Fruit fly (Drosophila melanogaster) whole organism, embryonic: ENCODE results near the gene ppl.

ENCODE experiments used
- CG10209 ChIP-seq: fragments of 200-800 bp; sonication (Bioruptor generic); optimal IDR thresholded peaks from 3 replicates; lab custom pipeline; 2017; ENCODE audit warnings: missing biosample characterization, mild to moderate bottlenecking, missing genetic modification characterization, missing genetic modification reagents
- CG12659 ChIP-seq: fragments of 200-800 bp; sonication (Bioruptor generic); optimal IDR thresholded peaks from 3 replicates; lab custom pipeline; 2017; ENCODE audit warnings: mild to moderate bottlenecking, missing biosample characterization, missing genetic modification reagents, missing genetic modification characterization
- CG12769 ChIP-seq: fragments of 200-800 bp; sonication (Bioruptor generic); optimal IDR thresholded peaks from 2 replicates; lab custom pipeline; 2019; ENCODE audit warnings: missing biosample characterization, mild to moderate bottlenecking, missing genetic modification characterization, moderate library complexity
- CG1603 ChIP-seq: fragments of 200-800 bp; sonication (Bioruptor generic); optimal IDR thresholded peaks from 2 replicates; lab custom pipeline; 2019; ENCODE audit warnings: missing biosample characterization, mild to moderate bottlenecking, missing genetic modification characterization, moderate library complexity
- CG16779 ChIP-seq: fragments of 200-800 bp; sonication (Bioruptor generic); IDR thresholded peaks from 2 replicates; pipeline ENCODE4 v1.3.6; 2022; ENCODE audit warnings: missing biosample characterization, missing genetic modification characterization
- CG17829 ChIP-seq: fragments of 200-800 bp; optimal IDR thresholded peaks from 2 replicates; lab custom pipeline; 2019; ENCODE audit warnings: missing biosample characterization, mild to moderate bottlenecking, missing genetic modification characterization, moderate library complexity
- CG18011 ChIP-seq: fragments of 200-800 bp; sonication (Bioruptor generic); optimal IDR thresholded peaks from 2 replicates; lab custom pipeline; 2017; ENCODE audit warnings: missing biosample characterization, missing genetic modification characterization, mild to moderate bottlenecking, moderate library complexity, missing genotype
- CG3163 ChIP-seq: fragments of 200-800 bp; sonication (Bioruptor generic); optimal IDR thresholded peaks from 3 replicates; lab custom pipeline; 2016; ENCODE audit warnings: missing biosample characterization, missing genetic modification characterization
- CG3281 ChIP-seq: fragments of 200-800 bp; sonication (Bioruptor generic); optimal IDR thresholded peaks from 3 replicates; lab custom pipeline; 2017; ENCODE audit warnings: missing biosample characterization, mild to moderate bottlenecking, missing genetic modification characterization
- CG4328 ChIP-seq: fragments of 200-800 bp; sonication (Bioruptor generic); optimal IDR thresholded peaks from 3 replicates; lab custom pipeline; 2017; ENCODE audit warnings: missing biosample characterization, missing genetic modification reagents, missing genetic modification characterization
- CG6683 ChIP-seq: fragments of 200-800 bp; sonication (Bioruptor generic); optimal IDR thresholded peaks from 2 replicates; lab custom pipeline; 2017; ENCODE audit warnings: missing biosample characterization, mild to moderate bottlenecking, missing genetic modification characterization, missing genetic modification reagents
- CG7745 ChIP-seq: fragments of 200-800 bp; sonication (Bioruptor generic); optimal IDR thresholded peaks from 2 replicates; lab custom pipeline; 2018; ENCODE audit warnings: missing biosample characterization, mild to moderate bottlenecking, missing genetic modification characterization, moderate library complexity
- CG7928 ChIP-seq: fragments of 200-800 bp; sonication (Bioruptor generic); optimal IDR thresholded peaks from 2 replicates; lab custom pipeline; 2017; ENCODE audit warnings: missing biosample characterization, mild to moderate bottlenecking, missing genetic modification characterization
- CG8359 ChIP-seq: fragments of 200-800 bp; sonication (Bioruptor generic); optimal IDR thresholded peaks from 2 replicates; lab custom pipeline; 2017; ENCODE audit warnings: missing biosample characterization, mild to moderate bottlenecking, missing genetic modification characterization, borderline replicate concordance
- CTCF ChIP-seq: fragments of 200-800 bp; sonication (Bioruptor generic); optimal IDR thresholded peaks from 2 replicates; lab custom pipeline; 2017; ENCODE audit warnings: missing biosample characterization, mild to moderate bottlenecking, missing genetic modification characterization, moderate library complexity
- Doc2 ChIP-seq: fragments of 200-800 bp; sonication (Bioruptor generic); IDR thresholded peaks from 2 replicates; pipeline ENCODE4 v1.3.6; 2022; ENCODE audit warnings: missing biosample characterization, missing genetic modification characterization
- HLH3B ChIP-seq: fragments of 200-800 bp; sonication (Bioruptor generic); IDR thresholded peaks from 2 replicates; pipeline ENCODE4 v1.3.6; 2022; ENCODE audit warnings: missing biosample characterization, missing genetic modification characterization
- HmgZ ChIP-seq: fragments of 200-800 bp; sonication (Bioruptor generic); optimal IDR thresholded peaks from 2 replicates; lab custom pipeline; 2018; ENCODE audit warnings: missing biosample characterization, mild to moderate bottlenecking, missing genetic modification characterization
- Hr78 ChIP-seq, 2 experiments: fragments of 200-800 bp in 1 of 2; fragments of >200 bp in 1 of 2; sonication (Bioruptor generic) in 1 of 2; optimal IDR thresholded peaks; 2 replicates each; lab custom pipeline; 2017 to 2019; ENCODE audit warnings: missing biosample characterization in 2 of 2, missing genetic modification characterization in 2 of 2, mild to moderate bottlenecking in 1 of 2, moderate library complexity in 1 of 2
- Lpt ChIP-seq: fragments of >200 bp; optimal IDR thresholded peaks from 2 replicates; lab custom pipeline; 2018; ENCODE audit warnings: missing biosample characterization, missing genetic modification characterization
- Neu2 ChIP-seq: fragments of 200-800 bp; sonication (Bioruptor generic); optimal IDR thresholded peaks from 3 replicates; lab custom pipeline; 2016; ENCODE audit warnings: missing biosample characterization, missing genetic modification characterization, borderline replicate concordance
- Rfx ChIP-seq: fragments of 200-800 bp; sonication (Bioruptor generic); IDR thresholded peaks from 2 replicates; pipeline ENCODE4 v1.3.6; 2022; ENCODE audit warnings: missing biosample characterization, missing genetic modification characterization
- Scr ChIP-seq: fragments of 200-800 bp; sonication (Bioruptor generic); IDR thresholded peaks from 2 replicates; pipeline ENCODE4 v1.3.6; 2022; ENCODE audit warnings: missing biosample characterization, missing genetic modification characterization; ENCODE audit not compliant: partially characterized antibody
- Sin3A ChIP-seq: fragments of >200 bp; optimal IDR thresholded peaks from 2 replicates; lab custom pipeline; 2018
- Spps ChIP-seq: fragments of 200-800 bp; sonication (Bioruptor generic); optimal IDR thresholded peaks from 2 replicates; lab custom pipeline; 2018; ENCODE audit warnings: missing biosample characterization, mild to moderate bottlenecking, missing genetic modification characterization
- Sry-δ ChIP-seq: fragments of 200-800 bp; sonication (Bioruptor generic); optimal IDR thresholded peaks from 2 replicates; lab custom pipeline; 2016; ENCODE audit warnings: missing biosample characterization, missing genetic modification characterization
- Xbp1 ChIP-seq: fragments of 200-800 bp; sonication (Bioruptor generic); optimal IDR thresholded peaks from 3 replicates; lab custom pipeline; 2016; ENCODE audit warnings: missing biosample characterization, mild to moderate bottlenecking, missing genetic modification characterization
- bbx ChIP-seq: fragments of 200-800 bp; sonication (Bioruptor generic); IDR thresholded peaks from 2 replicates; pipeline ENCODE4 v1.3.6; 2022; ENCODE audit warnings: missing biosample characterization, missing genetic modification characterization; ENCODE audit not compliant: partially characterized antibody
- chinmo ChIP-seq: fragments of 200-800 bp; sonication (Bioruptor generic); IDR thresholded peaks from 4 replicates; pipeline ENCODE4 v1.3.6; 2022; ENCODE audit warnings: missing biosample characterization, missing genetic modification characterization; ENCODE audit not compliant: partially characterized antibody
- cwo ChIP-seq: fragments of 200-800 bp; sonication (Bioruptor generic); optimal IDR thresholded peaks from 3 replicates; lab custom pipeline; 2017; ENCODE audit warnings: missing biosample characterization, missing genetic modification characterization, mild to moderate bottlenecking, moderate library complexity, missing genetic modification reagents
- dmrt99B ChIP-seq: fragments of 200-800 bp; sonication (Bioruptor generic); optimal IDR thresholded peaks from 2 replicates; lab custom pipeline; 2018; ENCODE audit warnings: missing biosample characterization, mild to moderate bottlenecking, missing genetic modification characterization, moderate library complexity
- eve ChIP-seq, 2 experiments: fragments of >200 bp; optimal IDR thresholded peaks; 2 replicates each; lab custom pipeline; 2017; ENCODE audit warnings: missing biosample characterization in 2 of 2, missing genetic modification characterization in 2 of 2
- fd96Cb ChIP-seq: fragments of 200-800 bp; sonication (Bioruptor generic); optimal IDR thresholded peaks from 2 replicates; lab custom pipeline; 2018; ENCODE audit warnings: missing biosample characterization, mild to moderate bottlenecking, missing genetic modification characterization, moderate library complexity
- gro ChIP-seq: fragments of 200-800 bp; sonication (Bioruptor generic); optimal IDR thresholded peaks from 2 replicates; lab custom pipeline; 2016; ENCODE audit warnings: missing biosample characterization, missing genetic modification characterization
- gsb ChIP-seq: fragments of 200-800 bp; sonication (Bioruptor generic); IDR thresholded peaks from 2 replicates; pipeline ENCODE4 v1.3.6; 2022; ENCODE audit warnings: missing biosample characterization, missing genetic modification characterization
- gsb-n ChIP-seq: fragments of 200-800 bp; sonication (Bioruptor generic); optimal IDR thresholded peaks from 3 replicates; lab custom pipeline; 2018; ENCODE audit warnings: missing biosample characterization, mild to moderate bottlenecking, missing genetic modification characterization
- kah ChIP-seq: fragments of 200-800 bp; sonication (Bioruptor generic); optimal IDR thresholded peaks from 2 replicates; lab custom pipeline; 2018; ENCODE audit warnings: missing biosample characterization, mild to moderate bottlenecking, missing genetic modification characterization
- lola ChIP-seq, 3 experiments: fragments of >200 bp in 2 of 3; fragments of 200-800 bp in 1 of 3; sonication (Bioruptor generic) in 1 of 3; optimal IDR thresholded peaks; 2 replicates each; lab custom pipeline; 2017 to 2019; ENCODE audit warnings: missing biosample characterization in 3 of 3, missing genetic modification characterization in 3 of 3, mild to moderate bottlenecking in 1 of 3, moderate library complexity in 1 of 3
- nerfin-2 ChIP-seq: fragments of 200-800 bp; sonication (Bioruptor generic); IDR thresholded peaks from 2 replicates; pipeline ENCODE4 v1.3.6; 2022; ENCODE audit warnings: missing biosample characterization, missing genetic modification characterization; ENCODE audit not compliant: partially characterized antibody
- odd ChIP-seq: fragments of 200-800 bp; sonication (Bioruptor generic); optimal IDR thresholded peaks from 2 replicates; lab custom pipeline; 2017; ENCODE audit warnings: missing biosample characterization, mild to moderate bottlenecking, missing genetic modification characterization
- onecut ChIP-seq: fragments of 200-800 bp; sonication (Bioruptor generic); IDR thresholded peaks from 2 replicates; pipeline ENCODE4 v1.3.6; 2022; ENCODE audit warnings: missing biosample characterization, missing genetic modification characterization
- rib ChIP-seq: fragments of 200-800 bp; sonication (Bioruptor generic); IDR thresholded peaks from 2 replicates; pipeline ENCODE4 v1.3.6; 2022; ENCODE audit warnings: missing biosample characterization, missing genetic modification characterization
- schlank ChIP-seq: fragments of 200-800 bp; sonication (Bioruptor generic); optimal IDR thresholded peaks from 2 replicates; lab custom pipeline; 2018; ENCODE audit warnings: missing biosample characterization, mild to moderate bottlenecking, missing genetic modification characterization
- sima ChIP-seq: fragments of 200-800 bp; sonication (Bioruptor generic); optimal IDR thresholded peaks from 2 replicates; lab custom pipeline; 2016; ENCODE audit warnings: missing biosample characterization, missing genetic modification characterization
- ssp ChIP-seq: fragments of 200-800 bp; sonication (Bioruptor generic); IDR thresholded peaks from 2 replicates; pipeline ENCODE4 v1.3.6; 2022; ENCODE audit warnings: missing biosample characterization, missing genetic modification characterization
- stc ChIP-seq: fragments of 200-800 bp; sonication (Bioruptor generic); IDR thresholded peaks from 2 replicates; pipeline ENCODE4 v1.3.6; 2022; ENCODE audit warnings: missing biosample characterization, missing genetic modification characterization
- sug ChIP-seq: fragments of 200-800 bp; optimal IDR thresholded peaks from 2 replicates; lab custom pipeline; 2019; ENCODE audit warnings: missing biosample characterization, mild to moderate bottlenecking, missing genetic modification characterization, moderate library complexity
- vnd ChIP-seq: fragments of 200-800 bp; sonication (Bioruptor generic); IDR thresholded peaks from 3 replicates; pipeline ENCODE4 v1.3.6; 2022; ENCODE audit warnings: missing biosample characterization, missing genetic modification characterization; ENCODE audit not compliant: partially characterized antibody

Gene ppl

DNA sequence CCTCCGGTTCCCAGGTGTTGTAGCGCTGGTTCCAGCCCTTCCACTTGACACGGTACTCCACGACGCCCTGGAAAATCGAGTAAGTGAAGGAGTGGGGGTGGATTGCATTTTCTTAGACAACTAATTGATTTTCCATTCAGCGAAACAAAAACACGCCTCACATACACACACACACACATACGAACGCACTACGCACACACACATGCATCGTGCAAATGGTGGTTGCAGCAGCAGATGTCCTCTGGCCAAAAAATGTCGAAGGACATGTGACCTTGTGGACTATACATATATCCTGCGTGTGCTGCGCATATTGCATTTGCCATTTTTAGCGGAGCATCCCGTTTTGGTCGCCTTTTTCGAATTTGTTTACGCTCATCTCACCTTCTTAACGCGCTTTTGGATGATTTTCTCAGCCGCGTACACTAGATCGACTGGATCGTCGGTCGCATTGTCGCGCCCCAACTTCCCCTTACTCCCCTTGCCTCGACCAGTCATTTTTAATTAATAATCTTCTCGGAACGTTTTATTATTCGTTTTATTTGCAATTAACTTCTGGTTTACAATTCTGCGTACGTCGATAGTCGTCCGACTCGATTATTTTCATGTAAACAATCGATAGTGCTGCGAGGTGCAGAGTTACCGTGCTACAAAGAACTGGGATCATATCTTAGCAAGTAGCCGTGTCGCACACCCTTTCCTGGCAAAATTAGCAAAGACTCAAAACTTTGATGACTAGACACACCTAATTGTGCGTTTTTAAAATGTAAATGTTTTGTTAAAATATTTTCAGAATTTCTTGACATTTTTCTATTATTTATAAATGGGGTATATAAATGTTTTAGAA, 36.3 kb upstream of the ppl start, which contains the start of gene Pc (continued):
- TF ChIP-seq CG16779 (no peak), nerfin-2 (GFP tag; lab: Robert Waterston, UW) (peak; percentile 84), stc (GFP tag; lab: Robert Waterston, UW) (no peak), rib (GFP tag; lab: Robert Waterston, UW) (0 out of 2 replicates have a peak, but pooled peaks have one; percentile 37), CG18011 (GFP tag; lab: Kevin White, UChicago) (no peak), CG7745 (no peak), Hr78 (GFP tag; optimal IDR thresholded peaks at IDR 0.05; lab: Kevin White, UChicago) (no peak), odd (GFP tag; lab: Kevin White, UChicago) (no peak), onecut (GFP tag; lab: Robert Waterston, UW) (peak; percentile 18; the same call in 1 of the 2 replicates), CG4328 (GFP tag; lab: Kevin White, UChicago) (no peak), lola (GFP tag; optimal IDR thresholded peaks at IDR 0.05; lab: Kevin White, UChicago) (peak in 1 of 3 experiments; percentile 20), kah (no peak), schlank (tag; lab: Kevin White, UChicago) (no peak), chinmo (peak; percentile 77; the same call in 1 of the 4 replicates), Lpt (GFP tag; lab: Kevin White, UChicago) (no peak), CG3163 (GFP tag; lab: Kevin White, UChicago) (no peak), CG12769 (peak; percentile 35), dmrt99B (no peak), sima (GFP tag; lab: Kevin White, UChicago) (peak; percentile 34), Spps (tag; lab: Kevin White, UChicago) (no peak), eve (GFP tag; optimal IDR thresholded peaks at IDR 0.05; lab: Kevin White, UChicago) (no peak), CG17829 (tag; lab: Kevin White, UChicago) (peak; percentile 48), ssp (GFP tag; lab: Robert Waterston, UW) (0 out of 2 replicates have a peak, but pooled peaks have one; percentile 12), vnd (GFP tag; lab: Robert Waterston, UW) (peak; percentile 84), CTCF (peak; percentile 72), gro (GFP tag; lab: Kevin White, UChicago) (peak; percentile 63), HLH3B (GFP tag; lab: Robert Waterston, UW) (no peak), gsb-n (tag; lab: Kevin White, UChicago) (peak; percentile 23), CG3281 (GFP tag; lab: Kevin White, UChicago) (no peak), Rfx (GFP tag; lab: Robert Waterston, UW) (peak; percentile 43), gsb (GFP tag; lab: Robert Waterston, UW) (no peak), Xbp1 (GFP tag; lab: Kevin White, UChicago) (peak; percentile 10), CG10209 (GFP tag; lab: Kevin White, UChicago) (no peak), Scr (GFP tag; lab: Robert Waterston, UW) (peak; percentile 81), CG1603 (tag; lab: Kevin White, UChicago) (peak; percentile 100), fd96Cb (tag; lab: Kevin White, UChicago) (no peak), sug (tag; lab: Kevin White, UChicago) (peak; percentile 49), Neu2 (GFP tag; lab: Kevin White, UChicago) (no peak), HmgZ (tag; lab: Kevin White, UChicago) (peak; percentile 68), cwo (GFP tag; lab: Kevin White, UChicago) (no peak), Doc2 (GFP tag; lab: Robert Waterston, UW) (no peak), Sin3A (lab: Kevin White, UChicago) (peak; percentile 65), CG6683 (GFP tag; lab: Kevin White, UChicago) (no peak), CG8359 (GFP tag; lab: Kevin White, UChicago) (no peak), bbx (peak; percentile 88), CG7928 (GFP tag; lab: Kevin White, UChicago) (peak; percentile 5), Sry-δ (peak; percentile 86), CG12659 (peak; percentile 82)
